Fruit fly (Drosophila melanogaster) whole organism, embryonic: ENCODE measurements around the gene CG10301.

Source experiments
- Awh ChIP-seq: fragments of 200-800 bp; sonication (Bioruptor generic); IDR thresholded peaks from 2 replicates; pipeline ENCODE4, ENCODE4 v1.3.6; 2022; ENCODE audit warnings: missing biosample characterization, missing genetic modification characterization
- B-H1 ChIP-seq: fragments of 200-800 bp; sonication (Bioruptor generic); IDR thresholded peaks from 3 replicates; pipeline ENCODE4 v1.3.6; 2022; ENCODE audit warnings: missing biosample characterization, missing genetic modification characterization
- Blimp-1 ChIP-seq: fragments of 200-800 bp; sonication (Bioruptor generic); optimal IDR thresholded peaks from 3 replicates; lab custom pipeline; 2018; ENCODE audit warnings: missing biosample characterization, missing genetic modification characterization, mild to moderate bottlenecking, moderate library complexity, missing genetic modification reagents
- CG10565 ChIP-seq: fragments of 200-800 bp; sonication (Bioruptor generic); optimal IDR thresholded peaks from 3 replicates; lab custom pipeline; 2016; ENCODE audit warnings: missing biosample characterization, mild to moderate bottlenecking, missing genetic modification characterization
- CG12155 ChIP-seq: fragments of 200-800 bp; sonication (Bioruptor generic); optimal IDR thresholded peaks from 3 replicates; lab custom pipeline; 2016; ENCODE audit warnings: missing biosample characterization, missing genetic modification characterization
- CG12219 ChIP-seq: fragments of 200-800 bp; sonication (Bioruptor generic); optimal IDR thresholded peaks from 3 replicates; lab custom pipeline; 2018; ENCODE audit warnings: missing biosample characterization, mild to moderate bottlenecking, missing genetic modification characterization
- CG12391 ChIP-seq: fragments of 200-800 bp; sonication (Bioruptor generic); optimal IDR thresholded peaks from 3 replicates; lab custom pipeline; 2018; ENCODE audit warnings: missing biosample characterization, mild to moderate bottlenecking, missing genetic modification characterization, moderate library complexity
- CG13296 ChIP-seq: fragments of 200-800 bp; sonication (Bioruptor generic); optimal IDR thresholded peaks from 3 replicates; lab custom pipeline; 2018; ENCODE audit warnings: missing biosample characterization, mild to moderate bottlenecking, missing genetic modification characterization
- CG15601 ChIP-seq: fragments of 200-800 bp; sonication (Bioruptor generic); optimal IDR thresholded peaks from 3 replicates; lab custom pipeline; 2019; ENCODE audit warnings: missing biosample characterization, mild to moderate bottlenecking, missing genetic modification characterization, moderate library complexity
- CG17912 ChIP-seq: fragments of 200-800 bp; sonication (Bioruptor generic); optimal IDR thresholded peaks from 2 replicates; lab custom pipeline; 2018; ENCODE audit warnings: missing biosample characterization, mild to moderate bottlenecking, missing genetic modification characterization
- CG18476 ChIP-seq: fragments of 200-800 bp; sonication (Bioruptor generic); optimal IDR thresholded peaks from 2 replicates; lab custom pipeline; 2016; ENCODE audit warnings: missing biosample characterization, mild to moderate bottlenecking, missing genetic modification characterization
- CG18619 ChIP-seq: fragments of 200-800 bp; sonication (Bioruptor generic); optimal IDR thresholded peaks from 3 replicates; lab custom pipeline; 2017; ENCODE audit warnings: missing biosample characterization, mild to moderate bottlenecking, missing genetic modification characterization
- CG31365 ChIP-seq: fragments of 200-800 bp; sonication (Bioruptor generic); optimal IDR thresholded peaks from 2 replicates; lab custom pipeline; 2018; ENCODE audit warnings: missing biosample characterization, mild to moderate bottlenecking, missing genetic modification characterization
- CG3995 ChIP-seq: fragments of 200-800 bp; sonication (Bioruptor generic); optimal IDR thresholded peaks from 3 replicates; lab custom pipeline; 2016; ENCODE audit warnings: missing biosample characterization, missing genetic modification characterization
- CG43689 ChIP-seq: fragments of 200-800 bp; sonication (Bioruptor generic); IDR thresholded peaks from 2 replicates; pipeline ENCODE4 v1.3.6; 2022; ENCODE audit warnings: missing biosample characterization, missing genetic modification characterization
- CG6854 ChIP-seq: fragments of 200-800 bp; sonication (Bioruptor generic); optimal IDR thresholded peaks from 3 replicates; lab custom pipeline; 2017; ENCODE audit warnings: missing biosample characterization, mild to moderate bottlenecking, missing genetic modification characterization
- CG7745 ChIP-seq: fragments of 200-800 bp; sonication (Bioruptor generic); optimal IDR thresholded peaks from 2 replicates; lab custom pipeline; 2018; ENCODE audit warnings: missing biosample characterization, mild to moderate bottlenecking, missing genetic modification characterization, moderate library complexity
- CG7786 ChIP-seq: fragments of 200-800 bp; sonication (Bioruptor generic); optimal IDR thresholded peaks from 2 replicates; lab custom pipeline; 2016; ENCODE audit warnings: missing biosample characterization, missing genetic modification characterization
- CG7839 ChIP-seq: fragments of 200-800 bp; sonication (Bioruptor generic); optimal IDR thresholded peaks from 3 replicates; lab custom pipeline; 2018; ENCODE audit warnings: missing biosample characterization, mild to moderate bottlenecking, missing genetic modification characterization, moderate library complexity
- CG8924 ChIP-seq: fragments of 200-800 bp; optimal IDR thresholded peaks from 3 replicates; lab custom pipeline; 2019; ENCODE audit warnings: missing biosample characterization, mild to moderate bottlenecking, missing genetic modification characterization, moderate library complexity
- CrebB ChIP-seq: fragments of 200-800 bp; sonication (Bioruptor generic); optimal IDR thresholded peaks from 3 replicates; lab custom pipeline; 2018; ENCODE audit warnings: missing biosample characterization, mild to moderate bottlenecking, missing genetic modification characterization
- Deaf1 ChIP-seq: fragments of 200-800 bp; optimal IDR thresholded peaks from 3 replicates; lab custom pipeline; 2019; ENCODE audit warnings: missing biosample characterization, mild to moderate bottlenecking, missing genetic modification characterization, moderate library complexity
- Drgx ChIP-seq: fragments of 200-800 bp; sonication (Bioruptor generic); IDR thresholded peaks from 2 replicates; pipeline ENCODE4 v1.3.6; 2022; ENCODE audit warnings: missing biosample characterization, missing genetic modification characterization
- E2f2 ChIP-seq: fragments of 200-800 bp; sonication (Bioruptor generic); IDR thresholded peaks from 2 replicates; pipeline ENCODE4 v1.3.6; 2022; ENCODE audit warnings: missing biosample characterization, missing genetic modification characterization
- GATAe ChIP-seq: fragments of 200-800 bp; sonication (Bioruptor generic); conservative IDR thresholded peaks from 2 replicates; pipeline ENCODE4 v1.3.6; 2022; ENCODE audit warnings: missing biosample characterization, missing genetic modification characterization
- HLHmδ ChIP-seq: fragments of 200-800 bp; sonication (Bioruptor generic); optimal IDR thresholded peaks from 2 replicates; lab custom pipeline; 2018; ENCODE audit warnings: missing biosample characterization, mild to moderate bottlenecking, missing genetic modification characterization, moderate library complexity
- HmgZ ChIP-seq: fragments of 200-800 bp; sonication (Bioruptor generic); optimal IDR thresholded peaks from 2 replicates; lab custom pipeline; 2018; ENCODE audit warnings: missing biosample characterization, mild to moderate bottlenecking, missing genetic modification characterization
- MESR4 ChIP-seq: fragments of 200-800 bp; sonication (Bioruptor generic); optimal IDR thresholded peaks from 2 replicates; lab custom pipeline; 2018; ENCODE audit warnings: missing biosample characterization, mild to moderate bottlenecking, missing genetic modification characterization, moderate library complexity
- Myb ChIP-seq: fragments of 200-800 bp; sonication (Bioruptor generic); optimal IDR thresholded peaks from 2 replicates; lab custom pipeline; 2016; ENCODE audit warnings: missing biosample characterization, missing genetic modification characterization
- NK7.1 ChIP-seq: fragments of 200-800 bp; sonication (Bioruptor generic); optimal IDR thresholded peaks from 3 replicates; lab custom pipeline; 2016; ENCODE audit warnings: missing biosample characterization, missing genetic modification characterization
- Oaz ChIP-seq: fragments of 200-800 bp; sonication (Bioruptor generic); IDR thresholded peaks from 2 replicates; pipeline ENCODE4 v1.3.6; 2022; ENCODE audit warnings: missing biosample characterization, missing genetic modification characterization
- Rx ChIP-seq: fragments of 200-800 bp; sonication (Bioruptor generic); IDR thresholded peaks from 2 replicates; pipeline ENCODE4 v1.3.6; 2022; ENCODE audit warnings: missing biosample characterization, missing genetic modification characterization
- Side ChIP-seq: fragments of 200-800 bp; sonication (Bioruptor generic); optimal IDR thresholded peaks from 2 replicates; lab custom pipeline; 2016; ENCODE audit warnings: missing biosample characterization, missing genetic modification characterization
- Ssrp ChIP-seq: fragments of 200-800 bp; sonication (Bioruptor generic); optimal IDR thresholded peaks from 2 replicates; lab custom pipeline; 2018; ENCODE audit warnings: missing biosample characterization, mild to moderate bottlenecking, missing genetic modification characterization, moderate library complexity
- Xrp1 ChIP-seq: fragments of 200-800 bp; sonication (Bioruptor generic); IDR thresholded peaks from 2 replicates; pipeline ENCODE4 v1.3.6; 2022; ENCODE audit warnings: missing biosample characterization, missing genetic modification characterization
- YL-1 ChIP-seq: fragments of 200-800 bp; sonication (Bioruptor generic); optimal IDR thresholded peaks from 3 replicates; lab custom pipeline; 2017; ENCODE audit warnings: missing biosample characterization, mild to moderate bottlenecking, missing genetic modification characterization
- emc ChIP-seq: fragments of 200-800 bp; sonication (Bioruptor generic); optimal IDR thresholded peaks from 2 replicates; lab custom pipeline; 2016; ENCODE audit warnings: missing biosample characterization, missing genetic modification characterization
- gcm ChIP-seq: fragments of 200-800 bp; sonication (Bioruptor generic); optimal IDR thresholded peaks from 2 replicates; lab custom pipeline; 2019; ENCODE audit warnings: missing biosample characterization, mild to moderate bottlenecking, missing genetic modification characterization, moderate library complexity
- ind ChIP-seq: fragments of 200-800 bp; sonication (Bioruptor generic); optimal IDR thresholded peaks from 3 replicates; lab custom pipeline; 2016; ENCODE audit warnings: missing biosample characterization, missing genetic modification characterization
- kah ChIP-seq: fragments of 200-800 bp; sonication (Bioruptor generic); optimal IDR thresholded peaks from 2 replicates; lab custom pipeline; 2018; ENCODE audit warnings: missing biosample characterization, mild to moderate bottlenecking, missing genetic modification characterization
- klu ChIP-seq: fragments of 200-800 bp; sonication (Bioruptor generic); IDR thresholded peaks from 2 replicates; pipeline ENCODE4 v1.3.6; 2022; ENCODE audit warnings: missing biosample characterization, missing genetic modification characterization
- lmd ChIP-seq: fragments of 200-800 bp; sonication (Bioruptor generic); IDR thresholded peaks from 2 replicates; pipeline ENCODE4 v1.3.6; 2022; ENCODE audit warnings: missing biosample characterization, missing genetic modification characterization
- odd ChIP-seq: fragments of 200-800 bp; sonication (Bioruptor generic); optimal IDR thresholded peaks from 2 replicates; lab custom pipeline; 2017; ENCODE audit warnings: missing biosample characterization, mild to moderate bottlenecking, missing genetic modification characterization
- pita ChIP-seq: fragments of 200-800 bp; sonication (Bioruptor generic); optimal IDR thresholded peaks from 2 replicates; lab custom pipeline; 2017; ENCODE audit warnings: missing biosample characterization, mild to moderate bottlenecking, missing genetic modification characterization
- pros ChIP-seq: fragments of 200-800 bp; sonication (Bioruptor generic); optimal IDR thresholded peaks from 3 replicates; lab custom pipeline; 2019; ENCODE audit warnings: missing biosample characterization, mild to moderate bottlenecking, missing genetic modification characterization, moderate library complexity
- repo ChIP-seq: fragments of 200-800 bp; sonication (Bioruptor generic); optimal IDR thresholded peaks from 2 replicates; lab custom pipeline; 2016; ENCODE audit warnings: missing biosample characterization, missing genetic modification characterization
- ro ChIP-seq: fragments of 200-800 bp; sonication (Bioruptor generic); IDR thresholded peaks from 2 replicates; pipeline ENCODE4 v1.3.6; 2022; ENCODE audit warnings: missing biosample characterization, missing genetic modification characterization
- sim ChIP-seq: fragments of 200-800 bp; sonication (Bioruptor generic); IDR thresholded peaks from 2 replicates; pipeline ENCODE4 v1.3.6; 2022; ENCODE audit warnings: missing biosample characterization, missing genetic modification characterization
- sisA ChIP-seq: fragments of 200-800 bp; sonication (Bioruptor generic); IDR thresholded peaks from 2 replicates; pipeline ENCODE4 v1.3.6; 2022; ENCODE audit warnings: missing biosample characterization, missing genetic modification characterization
- tup ChIP-seq: fragments of 200-800 bp; sonication (Bioruptor generic); optimal IDR thresholded peaks from 2 replicates; lab custom pipeline; 2016; ENCODE audit warnings: missing biosample characterization, mild to moderate bottlenecking, missing genetic modification characterization, moderate library complexity
- twi ChIP-seq: fragments of 200-800 bp; optimal IDR thresholded peaks from 2 replicates; lab custom pipeline; 2019; ENCODE audit warnings: missing biosample characterization, mild to moderate bottlenecking, missing genetic modification characterization, moderate library complexity
- wor ChIP-seq: fragments of 200-800 bp; sonication (Bioruptor generic); IDR thresholded peaks from 2 replicates; pipeline ENCODE4 v1.3.6; 2022; ENCODE audit warnings: missing biosample characterization, missing genetic modification characterization

CG10301 gene

dm6 chr3R:23694579-23695033 is 15.4 kb upstream of the CG10301 start, which contains the start of gene CG10254 (continued):
- no peak for TF ChIP-seq NK7.1
- no peak for TF ChIP-seq Oaz (GFP tag; lab: Robert Waterston, UW)
- TF ChIP-seq E2f2 (GFP tag; lab: Robert Waterston, UW): peak; percentile 90
- peak; percentile 25 for TF ChIP-seq HmgZ (tag; lab: Kevin White, UChicago)
- no peak for TF ChIP-seq CG6854 (GFP tag; lab: Kevin White, UChicago)
- no peak for TF ChIP-seq Blimp-1 (GFP tag; lab: Kevin White, UChicago)
- no peak for TF ChIP-seq CG7745 (tag; lab: Kevin White, UChicago)
- peak; percentile 100 for TF ChIP-seq CG15601
- TF ChIP-seq Deaf1 (tag; lab: Kevin White, UChicago): no peak
- no peak for TF ChIP-seq Ssrp (tag; lab: Kevin White, UChicago)
- TF ChIP-seq kah (GFP tag; lab: Kevin White, UChicago): no peak
- TF ChIP-seq CG12155: no peak
- TF ChIP-seq sisA (GFP tag; lab: Robert Waterston, UW): no peak
- TF ChIP-seq klu (GFP tag; lab: Robert Waterston, UW): no peak
- TF ChIP-seq CG12391: no peak
- TF ChIP-seq CG18476 (GFP tag; lab: Kevin White, UChicago): no peak
- TF ChIP-seq CG17912 (GFP tag; lab: Kevin White, UChicago): no peak
- TF ChIP-seq CG8924 (tag; lab: Kevin White, UChicago): no peak
- peak; percentile 45 for TF ChIP-seq YL-1
- no peak for TF ChIP-seq ind
- TF ChIP-seq CG13296 (GFP tag; lab: Kevin White, UChicago): no peak
- no peak for TF ChIP-seq repo
- TF ChIP-seq Xrp1 (GFP tag; lab: Robert Waterston, UW): no peak
- no peak for TF ChIP-seq Awh (GFP tag; lab: Robert Waterston, UW)
- no peak for TF ChIP-seq CG7786 (GFP tag; lab: Kevin White, UChicago)
- no peak for TF ChIP-seq Rx
- TF ChIP-seq CG31365 (tag; lab: Kevin White, UChicago): no peak
- no peak for TF ChIP-seq odd (GFP tag; lab: Kevin White, UChicago)
- TF ChIP-seq wor (GFP tag; lab: Robert Waterston, UW): no peak
- no peak for TF ChIP-seq Drgx
- TF ChIP-seq gcm (GFP tag; lab: Kevin White, UChicago): no peak
- no peak for TF ChIP-seq emc
- TF ChIP-seq CG12219 (GFP tag; lab: Kevin White, UChicago): no peak
- TF ChIP-seq CG43689: no peak
- no peak for TF ChIP-seq sim (GFP tag; lab: Robert Waterston, UW)
- no peak for TF ChIP-seq lmd (GFP tag; lab: Robert Waterston, UW)
- no peak for TF ChIP-seq CG10565 (GFP tag; lab: Kevin White, UChicago)
- peak; percentile 64 for TF ChIP-seq pita (GFP tag; lab: Kevin White, UChicago)
- TF ChIP-seq MESR4: peak; percentile 55
- no peak for TF ChIP-seq pros (GFP tag; lab: Kevin White, UChicago)
- peak; percentile 50 for TF ChIP-seq CG3995
- TF ChIP-seq HLHmδ (GFP tag; lab: Kevin White, UChicago): no peak
- no peak for TF ChIP-seq CrebB (tag; lab: Kevin White, UChicago)
- TF ChIP-seq ro (GFP tag; lab: Robert Waterston, UW): no peak
- TF ChIP-seq GATAe: no peak
- TF ChIP-seq Side (GFP tag; lab: Kevin White, UChicago): no peak
- peak; percentile 57 for TF ChIP-seq Myb (GFP tag; lab: Kevin White, UChicago)
- TF ChIP-seq B-H1 (GFP tag; lab: Robert Waterston, UW): no peak
- TF ChIP-seq CG18619 (GFP tag; lab: Kevin White, UChicago): no peak
- TF ChIP-seq CG7839 (tag; lab: Kevin White, UChicago): no peak
- no peak for TF ChIP-seq twi
- no peak for TF ChIP-seq tup (GFP tag; lab: Kevin White, UChicago)
